Fruit fly (Drosophila melanogaster) Kc167 (cell line): Measurements from ENCODE around the gene CG34323.

Source experiments
- Myc ChIP-seq: fragments of >200 bp; optimal IDR thresholded peaks from 2 replicates; lab custom pipeline; 2017; ENCODE audit warnings: missing external identifiers
- psq ChIP-seq: fragments of >200 bp; optimal IDR thresholded peaks from 2 replicates; lab custom pipeline; 2017; ENCODE audit warnings: missing external identifiers

DNA sequence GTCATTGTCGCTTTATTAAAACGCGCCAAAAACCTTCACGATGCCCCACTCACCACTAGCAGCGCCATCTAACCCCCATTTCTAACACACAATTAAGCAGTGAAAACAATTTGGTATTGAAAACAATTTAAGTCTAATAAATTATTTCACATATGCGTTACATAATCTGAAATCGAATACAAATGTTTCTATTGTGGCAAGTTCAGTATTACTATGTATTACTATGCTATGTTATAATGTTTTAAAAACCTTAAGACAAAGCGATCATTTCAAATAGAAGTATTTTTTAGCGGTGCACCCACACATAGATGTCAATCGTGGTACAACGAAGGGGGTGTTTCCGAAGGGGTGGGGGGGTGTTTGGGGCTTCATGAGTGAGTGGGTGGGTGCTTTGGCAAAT, 3.4 kb downstream of the CG34323 start:
- no peak for TF ChIP-seq psq (lab: Kevin White, UChicago)
- TF ChIP-seq Myc (lab: Kevin White, UChicago): no peak
